Worm (Caenorhabditis elegans): Measurements from ENCODE around the gene W06E11.1.
"Not testable (repeated sequence)": the region's sequence is repeated elsewhere in the genome, so short reads cannot be mapped to it uniquely, and the experiment has no call there.

Gene W06E11.1

DNA sequence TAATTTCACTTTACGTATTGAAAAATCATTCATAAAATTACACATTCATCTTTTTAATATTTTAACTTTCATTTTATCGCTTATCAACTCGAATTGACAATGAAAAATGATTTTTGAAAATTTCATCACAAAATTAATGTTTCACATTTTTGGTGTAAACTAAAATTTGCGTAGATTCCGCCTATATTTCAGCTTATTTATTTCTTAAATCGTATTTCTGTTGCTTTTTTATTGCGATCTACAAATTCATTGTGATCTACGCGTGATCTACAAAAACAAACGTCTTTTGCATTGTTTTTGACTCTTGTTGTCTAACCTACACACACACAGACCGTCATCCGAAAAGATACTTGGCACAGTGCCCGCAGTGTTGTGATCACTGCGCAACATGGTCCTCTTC, 46.2 kb downstream of the W06E11.1 start:
- TF ChIP-seq lin-32 (GFP tag; optimal IDR thresholded peaks at IDR 0.05), result no peak
- no peak for TF ChIP-seq lin-13 (tag; optimal IDR thresholded peaks at IDR 0.05)
- no peak for TF ChIP-seq mls-2 (tag; optimal IDR thresholded peaks at IDR 0.05)
- no peak for TF ChIP-seq nhr-237 (tag; optimal IDR thresholded peaks at IDR 0.05)
- no peak for TF ChIP-seq bed-3 (GFP tag; optimal IDR thresholded peaks at IDR 0.05)
- TF ChIP-seq nhr-12 (tag; optimal IDR thresholded peaks at IDR 0.05), result no peak
- TF ChIP-seq ceh-43 (GFP tag; optimal IDR thresholded peaks at IDR 0.05), result no peak
- no peak for TF ChIP-seq elt-3 (tag; optimal IDR thresholded peaks at IDR 0.05)
- no peak for TF ChIP-seq zip-8 (tag; optimal IDR thresholded peaks at IDR 0.05)
- no peak for TF ChIP-seq unc-62 (GFP tag; optimal IDR thresholded peaks at IDR 0.05)
- TF ChIP-seq blmp-1 (tag; optimal IDR thresholded peaks at IDR 0.05), result no peak
- no peak for TF ChIP-seq mep-1 (tag; optimal IDR thresholded peaks at IDR 0.05)

DNA sequence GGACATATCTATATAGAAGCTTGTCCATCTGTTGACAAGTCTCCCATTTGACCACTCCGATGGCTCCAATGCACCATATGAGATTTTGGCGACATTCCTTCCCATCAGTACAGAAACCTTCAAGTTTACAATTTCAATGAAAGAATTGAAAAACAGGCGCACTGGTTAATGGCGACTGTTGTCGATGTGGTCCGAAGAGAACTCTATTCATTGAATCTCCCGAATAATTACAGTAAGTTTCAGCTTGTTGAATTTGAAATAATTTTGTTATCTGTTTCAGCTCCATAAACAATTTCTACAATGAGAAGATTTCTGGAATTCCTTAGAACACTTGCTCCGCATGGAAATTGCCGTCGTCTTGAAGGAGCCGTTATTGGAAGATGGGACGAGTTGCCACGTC, 47.0 kb downstream of the W06E11.1 start, which contains the start of gene elf-1:
elf-1 (plus strand) TSS at position 301 of the 400 bp plus-strand sequence.
- TF ChIP-seq elt-1 (tag; optimal IDR thresholded peaks at IDR 0.05; ENCODE audit: borderline replicate concordance, insufficient read depth); drap-1 (GFP tag; optimal IDR thresholded peaks at IDR 0.05); ham-2 (GFP tag; optimal IDR thresholded peaks at IDR 0.05): not testable (repeated sequence)

DNA sequence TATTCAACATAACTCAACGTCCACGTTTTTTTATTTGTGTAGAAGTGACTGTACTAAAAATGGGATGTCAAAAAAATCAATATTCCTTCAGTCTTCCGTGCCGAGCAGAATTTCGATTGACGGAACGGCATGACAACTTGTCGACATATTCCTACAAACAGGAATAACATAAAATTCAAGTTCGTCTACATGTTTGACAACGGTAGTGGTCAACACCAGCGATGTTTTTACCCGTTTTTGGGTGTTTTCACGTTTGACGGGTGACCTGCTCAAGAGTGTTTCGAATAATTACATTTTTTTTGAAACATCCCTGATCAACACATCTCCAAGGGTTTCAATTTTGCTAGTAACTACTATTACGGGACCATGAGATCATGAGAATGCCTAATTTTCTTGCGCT, 50.1 kb downstream of the W06E11.1 start, which contains the start of gene W02B3.7:
W02B3.7 (minus strand) TSS at position 101 of the 400 bp plus-strand sequence.
- TF ChIP-seq nhr-12 (tag; optimal IDR thresholded peaks at IDR 0.05) (no peak), sem-2 (GFP tag; optimal IDR thresholded peaks at IDR 0.05) (no peak), ces-1 (GFP tag; optimal IDR thresholded peaks at IDR 0.05) (no peak), blmp-1 (tag; optimal IDR thresholded peaks at IDR 0.05) (no peak), M03D4.4 (tag; optimal IDR thresholded peaks at IDR 0.05) (no peak), tbx-8 (GFP tag; optimal IDR thresholded peaks at IDR 0.05) (no peak), lsy-2 (tag; optimal IDR thresholded peaks at IDR 0.05) (no peak), ceh-39 (tag; optimal IDR thresholded peaks at IDR 0.05) (no peak), elt-3 (tag; optimal IDR thresholded peaks at IDR 0.05) (no peak), mep-1 (tag; optimal IDR thresholded peaks at IDR 0.05) (no peak), nhr-28 (tag; optimal IDR thresholded peaks at IDR 0.05) (no peak), flh-1 (GFP tag; optimal IDR thresholded peaks at IDR 0.05) (no peak), ham-2 (GFP tag; optimal IDR thresholded peaks at IDR 0.05) (no peak), ceh-43 (GFP tag; optimal IDR thresholded peaks at IDR 0.05) (no peak), sptf-1 (tag; optimal IDR thresholded peaks at IDR 0.05) (no peak), nhr-237 (tag; optimal IDR thresholded peaks at IDR 0.05) (no peak), unc-39 (tag; optimal IDR thresholded peaks at IDR 0.05) (no peak), mab-5 (tag; optimal IDR thresholded peaks at IDR 0.05) (no peak), drap-1 (GFP tag; optimal IDR thresholded peaks at IDR 0.05) (no peak), lin-32 (GFP tag; optimal IDR thresholded peaks at IDR 0.05) (no peak)

All from whole organism, mixed stage, embryonic.